Worm (Caenorhabditis elegans): Measurements from ENCODE around the gene snt-5.

DNA sequence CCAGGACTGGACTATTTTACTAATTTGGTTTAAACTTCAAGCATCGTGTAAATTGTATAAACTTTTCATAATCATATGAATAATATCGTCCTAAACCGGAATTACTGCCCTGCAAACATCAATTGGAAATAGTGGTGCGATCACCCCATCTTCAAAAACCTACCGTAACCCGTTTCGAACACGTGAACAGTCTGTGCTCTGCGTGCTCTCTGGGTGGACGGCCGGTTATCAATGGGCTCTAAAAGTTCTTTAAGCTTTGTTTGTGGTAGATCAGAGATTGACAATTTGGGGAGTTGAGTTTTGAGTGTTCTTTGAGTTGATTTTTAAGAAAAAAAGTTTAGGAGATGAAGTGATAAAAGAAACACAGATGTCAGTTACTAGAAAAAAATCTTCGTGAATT is 45.3 kb upstream of the snt-5 start:
- TF ChIP-seq mdl-1 (tag; optimal IDR thresholded peaks at IDR 0.05) (no peak), blmp-1 (tag; optimal IDR thresholded peaks at IDR 0.05; ENCODE audit: insufficient read depth) (no peak)

All from whole organism, L2 larva.